Worm (Caenorhabditis elegans): ENCODE results near the gene R08A2.5.

The R08A2.5 gene

DNA sequence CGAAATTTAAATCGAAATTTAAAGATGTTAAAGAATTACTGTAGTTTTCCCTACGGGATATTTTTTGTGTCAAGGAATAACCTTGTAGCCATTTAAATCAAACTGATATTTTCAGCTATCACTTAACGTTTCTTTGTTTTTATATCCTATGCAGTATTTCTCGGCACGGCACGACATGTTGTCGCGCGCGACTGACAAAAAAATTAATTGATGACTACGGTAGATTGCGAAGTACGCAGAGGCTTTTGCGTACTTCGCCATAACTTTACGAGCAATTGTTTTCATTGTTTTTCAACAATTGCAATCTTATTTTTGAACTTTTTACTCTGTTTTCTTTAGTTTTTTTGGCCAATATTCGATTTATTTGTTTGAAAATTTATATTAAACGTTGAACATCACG, 14.4 kb upstream of the R08A2.5 start:
- TF ChIP-seq elt-1 (tag; optimal IDR thresholded peaks at IDR 0.05) (no peak), nhr-43 (tag; optimal IDR thresholded peaks at IDR 0.05; ENCODE audit: poor library complexity, severe bottlenecking) (no peak), nhr-76 (tag; optimal IDR thresholded peaks at IDR 0.05) (no peak), lsy-12 (tag; optimal IDR thresholded peaks at IDR 0.05) (no peak), ama-1 (optimal IDR thresholded peaks at IDR 0.05) (no peak), eor-1 (tag; optimal IDR thresholded peaks at IDR 0.05) (no peak), ZK546.5 (tag; optimal IDR thresholded peaks at IDR 0.05) (no peak), hmg-11 (tag; optimal IDR thresholded peaks at IDR 0.05) (no peak), unc-39 (tag; optimal IDR thresholded peaks at IDR 0.05) (no peak), mdl-1 (tag; optimal IDR thresholded peaks at IDR 0.05) (no peak), pqm-1 (tag; optimal IDR thresholded peaks at IDR 0.05) (no peak), aly-2 (tag; optimal IDR thresholded peaks at IDR 0.05) (no peak), egl-27 (tag; optimal IDR thresholded peaks at IDR 0.05) (no peak), elt-3 (tag; optimal IDR thresholded peaks at IDR 0.05) (no peak), nhr-12 (tag; optimal IDR thresholded peaks at IDR 0.05) (no peak)

- TF ChIP-seq skn-1 (tag; optimal IDR thresholded peaks at IDR 0.05) (no peak), daf-12 (tag; optimal IDR thresholded peaks at IDR 0.05) (no peak), ceh-9 (tag; optimal IDR thresholded peaks at IDR 0.05) (no peak), R02D3.7 (tag; optimal IDR thresholded peaks at IDR 0.05) (no peak), ztf-4 (tag; optimal IDR thresholded peaks at IDR 0.05) (no peak), fkh-2 (tag; optimal IDR thresholded peaks at IDR 0.05) (no peak), mml-1 (tag; optimal IDR thresholded peaks at IDR 0.05) (no peak), zag-1 (tag; optimal IDR thresholded peaks at IDR 0.05) (no peak), pqm-1 (tag; optimal IDR thresholded peaks at IDR 0.05) (no peak), snpc-4 (tag; optimal IDR thresholded peaks at IDR 0.05) (no peak), lin-15B (tag; optimal IDR thresholded peaks at IDR 0.05) (no peak), hmg-11 (tag; optimal IDR thresholded peaks at IDR 0.05) (no peak), fkh-10 (GFP tag; optimal IDR thresholded peaks at IDR 0.05) (no peak), ama-1 (optimal IDR thresholded peaks at IDR 0.05) (no peak), ZK546.5 (tag; optimal IDR thresholded peaks at IDR 0.05) (no peak), mdl-1 (tag; optimal IDR thresholded peaks at IDR 0.05) (no peak), unc-62 (GFP tag; optimal IDR thresholded peaks at IDR 0.05) (no peak), lsy-12 (tag; optimal IDR thresholded peaks at IDR 0.05) (no peak), nhr-67 (tag; optimal IDR thresholded peaks at IDR 0.05) (no peak), nhr-237 (tag; optimal IDR thresholded peaks at IDR 0.05) (no peak)
These were observed 13.8 kb upstream of the R08A2.5 start, which contains the start of gene set-5 for ce11 chrV:14698666-14699065. set-5 (plus strand) TSS chrV:14698966.

ce11 chrV:14707958-14708357, 4.5 kb upstream of the R08A2.5 start, which contains the start of gene R08A2.9:
R08A2.9 (plus strand) TSS chrV:14708258.
- TF ChIP-seq lin-15B (tag; optimal IDR thresholded peaks at IDR 0.05) (no peak), nhr-11 (tag; optimal IDR thresholded peaks at IDR 0.05) (no peak), unc-39 (tag; optimal IDR thresholded peaks at IDR 0.05) (no peak), eor-1 (tag; optimal IDR thresholded peaks at IDR 0.05) (no peak), unc-62 (GFP tag; optimal IDR thresholded peaks at IDR 0.05) (no peak), nhr-76 (tag; optimal IDR thresholded peaks at IDR 0.05) (no peak), lsy-12 (tag; optimal IDR thresholded peaks at IDR 0.05) (no peak), fkh-2 (tag; optimal IDR thresholded peaks at IDR 0.05) (no peak), skn-1 (tag; optimal IDR thresholded peaks at IDR 0.05) (no peak)

- TF ChIP-seq lin-39 (tag; optimal IDR thresholded peaks at IDR 0.05): no peak
- no peak for TF ChIP-seq pha-4 (tag; optimal IDR thresholded peaks at IDR 0.05)
- TF ChIP-seq ZK546.5 (tag; optimal IDR thresholded peaks at IDR 0.05): no peak
- TF ChIP-seq ceh-9 (tag; optimal IDR thresholded peaks at IDR 0.05): no peak
- TF ChIP-seq fkh-2 (tag; optimal IDR thresholded peaks at IDR 0.05): no peak
- no peak for TF ChIP-seq nhr-76 (tag; optimal IDR thresholded peaks at IDR 0.05)
- no peak for TF ChIP-seq ama-1 (optimal IDR thresholded peaks at IDR 0.05)
- TF ChIP-seq pqm-1 (tag; optimal IDR thresholded peaks at IDR 0.05): no peak
- no peak for TF ChIP-seq nhr-67 (tag; optimal IDR thresholded peaks at IDR 0.05)
These were observed 1.3 kb upstream of the R08A2.5 start, which contains the start of gene ssp-33 for ce11 chrV:14711077-14711476. ssp-33 (plus strand) TSS chrV:14711377.

- TF ChIP-seq ztf-4 (tag; optimal IDR thresholded peaks at IDR 0.05) (no peak), zag-1 (tag; optimal IDR thresholded peaks at IDR 0.05) (no peak), daf-12 (tag; optimal IDR thresholded peaks at IDR 0.05) (no peak), unc-39 (tag; optimal IDR thresholded peaks at IDR 0.05) (no peak), snpc-4 (tag; optimal IDR thresholded peaks at IDR 0.05) (no peak), fkh-10 (GFP tag; optimal IDR thresholded peaks at IDR 0.05) (no peak), nhr-11 (tag; optimal IDR thresholded peaks at IDR 0.05) (no peak), nhr-77 (tag; optimal IDR thresholded peaks at IDR 0.05) (no peak), ztf-11 (tag; optimal IDR thresholded peaks at IDR 0.05) (no peak), ama-1 (optimal IDR thresholded peaks at IDR 0.05) (no peak), ceh-9 (tag; optimal IDR thresholded peaks at IDR 0.05) (no peak), nhr-67 (tag; optimal IDR thresholded peaks at IDR 0.05) (no peak), jun-1 (tag; optimal IDR thresholded peaks at IDR 0.05) (no peak), nhr-28 (tag; optimal IDR thresholded peaks at IDR 0.05) (no peak), nhr-76 (tag; optimal IDR thresholded peaks at IDR 0.05) (no peak), nhr-23 (tag; optimal IDR thresholded peaks at IDR 0.05) (no peak), tbx-2 (tag; optimal IDR thresholded peaks at IDR 0.05) (no peak)
These were observed 3.2 kb downstream of the R08A2.5 start, which contains the start of gene R08A2.2 for ce11 chrV:14715608-14716007. R08A2.2 (minus strand) TSS chrV:14715708.
